Worm (Caenorhabditis elegans) whole organism, young adult: ENCODE data around the gene F55G1.6.

Experiments
- F52B5.7 ChIP-seq: sonication (generic microtip); optimal IDR thresholded peaks from 2 replicates; lab custom pipeline; 2016; ENCODE audit warnings: mild to moderate bottlenecking, missing genetic modification characterization, missing compliant biosample characterization
- Y95B8A.8 ChIP-seq: fragments of 200-800 bp; sonication (Bioruptor generic); IDR thresholded peaks from 2 replicates; pipeline ENCODE4 v1.3.6; 2022; ENCODE audit warnings: missing genetic modification reagents, missing genetic modification characterization, missing compliant biosample characterization
- ZK185.1 ChIP-seq: sonication (generic microtip); optimal IDR thresholded peaks from 2 replicates; lab custom pipeline; 2016; ENCODE audit warnings: mild to moderate bottlenecking, missing genetic modification characterization, missing compliant biosample characterization; ENCODE audit not compliant: poor library complexity, severe bottlenecking
- ama-1 ChIP-seq, 3 experiments: fragments of 150-350 bp in 1 of 3; sonication (generic microtip) in 2 of 3; optimal IDR thresholded peaks; 2 replicates each; lab custom pipeline; 2014 to 2018; ENCODE audit warnings: missing biosample characterization in 2 of 3, missing genetic modification characterization in 2 of 3, missing genetic modification reagents in 2 of 3
- bed-1 ChIP-seq: fragments of 200-800 bp; sonication (Bioruptor generic); IDR thresholded peaks from 2 replicates; pipeline ENCODE4 v1.3.6; 2022; ENCODE audit warnings: missing genetic modification reagents, missing genetic modification characterization, missing compliant biosample characterization
- bed-2 ChIP-seq: fragments of 200-800 bp; sonication (Bioruptor generic); IDR thresholded peaks from 2 replicates; pipeline ENCODE4 v1.3.6; 2022; ENCODE audit warnings: missing genetic modification reagents, missing genetic modification characterization, missing compliant biosample characterization
- lin-26 ChIP-seq: fragments of 200-800 bp; sonication (Bioruptor generic); IDR thresholded peaks from 2 replicates; pipeline ENCODE4 v1.3.6; 2022; ENCODE audit warnings: missing genetic modification reagents, missing genetic modification characterization, missing compliant biosample characterization
- lin-35 ChIP-seq, 3 experiments: fragments of 150-350 bp in 2 of 3; sonication (generic microtip) in 1 of 3; optimal IDR thresholded peaks; 2 replicates each; lab custom pipeline; 2014 to 2018; ENCODE audit warnings: missing biosample characterization in 3 of 3, missing genetic modification characterization in 3 of 3, missing genetic modification reagents in 3 of 3
- lin-54 ChIP-seq: fragments of 200-800 bp; sonication (Bioruptor generic); optimal IDR thresholded peaks from 2 replicates; lab custom pipeline; 2018; ENCODE audit warnings: mild to moderate bottlenecking, missing genetic modification characterization, missing compliant biosample characterization
- nfyb-1 ChIP-seq: fragments of 200-800 bp; sonication (Bioruptor generic); IDR thresholded peaks from 2 replicates; pipeline ENCODE4 v1.3.6; 2022; ENCODE audit warnings: missing genetic modification reagents, missing genetic modification characterization, missing compliant biosample characterization
- pha-4 ChIP-seq: fragments of 150-350 bp; sonication (generic microtip); optimal IDR thresholded peaks from 2 replicates; lab custom pipeline; 2014; ENCODE audit warnings: missing biosample characterization, missing genetic modification reagents, missing genetic modification characterization
- rcor-1 ChIP-seq: fragments of 200-800 bp; sonication (Bioruptor generic); IDR thresholded peaks from 2 replicates; pipeline ENCODE4 v1.3.6; 2022; ENCODE audit warnings: missing genetic modification reagents, missing genetic modification characterization, missing compliant biosample characterization
- snpc-4 ChIP-seq, 5 experiments: fragments of 150-350 bp in 1 of 5; sonication (generic microtip) in 4 of 5; optimal IDR thresholded peaks; 2 replicates each; lab custom pipeline; 2014 to 2018; ENCODE audit warnings: missing genetic modification characterization in 5 of 5, missing biosample characterization in 3 of 5, antibody characterized with exemption in 2 of 5, mild to moderate bottlenecking in 2 of 5, missing compliant biosample characterization in 2 of 5, missing genotype in 2 of 5, moderate library complexity in 2 of 5, missing genetic modification reagents in 1 of 5
- unc-62 ChIP-seq: fragments of 150-350 bp; optimal IDR thresholded peaks from 2 replicates; lab custom pipeline; 2014; ENCODE audit warnings: missing biosample characterization, missing genetic modification reagents, missing genetic modification characterization

- TF ChIP-seq F52B5.7 (tag; lab: Kevin White, UChicago), result peak; percentile 35
- no peak for TF ChIP-seq ama-1 (optimal IDR thresholded peaks at IDR 0.05; lab: Kevin White, UChicago)
- no peak for TF ChIP-seq ama-1 (GFP tag; optimal IDR thresholded peaks at IDR 0.05; lab: Kevin White, UChicago)
- peak; percentile 22 for TF ChIP-seq snpc-4 (GFP tag; optimal IDR thresholded peaks at IDR 0.05; lab: Kevin White, UChicago)
- TF ChIP-seq snpc-4 (tag; optimal IDR thresholded peaks at IDR 0.05; lab: Kevin White, UChicago), result peak; percentile 17 to 58 (median 24)
- TF ChIP-seq Y95B8A.8 (GFP tag; lab: Robert Waterston, UW), result peak; percentile 76
- no peak for TF ChIP-seq unc-62 (GFP tag; lab: Kevin White, UChicago)
- TF ChIP-seq bed-2, result no peak
- TF ChIP-seq ZK185.1 (tag; lab: Kevin White, UChicago), result no peak
- TF ChIP-seq pha-4, result no peak
- TF ChIP-seq nfyb-1 (GFP tag; lab: Robert Waterston, UW), result peak; percentile 44; the same call in 1 of the 2 replicates
- TF ChIP-seq lin-35 (GFP tag; optimal IDR thresholded peaks at IDR 0.05; lab: Kevin White, UChicago), result peak in 1 of 3 experiments; percentile 73
- TF ChIP-seq rcor-1, result peak; percentile 39; the same call in 1 of the 2 replicates
- no peak for TF ChIP-seq bed-1 (GFP tag; lab: Robert Waterston, UW)
- no peak for TF ChIP-seq lin-26 (GFP tag; lab: Robert Waterston, UW)
- peak; percentile 81 for TF ChIP-seq lin-54 (GFP tag; lab: Kevin White, UChicago)
Measured at ce11 chrIV:7507841-7508509, 34.7 kb downstream of the F55G1.6 start, which contains the start of the genes vdac-1 and R05G6.5.
